Worm (Caenorhabditis elegans): ENCODE measurements around the gene gsp-1.

ce11 chrV:10721304-10721703 is 39.1 kb downstream of the gsp-1 start:
- TF ChIP-seq nhr-28 (tag; optimal IDR thresholded peaks at IDR 0.05) (no peak), nhr-2 (tag; optimal IDR thresholded peaks at IDR 0.05) (no peak), lsy-2 (tag; optimal IDR thresholded peaks at IDR 0.05) (no peak), unc-62 (GFP tag; optimal IDR thresholded peaks at IDR 0.05) (no peak), elt-3 (tag; optimal IDR thresholded peaks at IDR 0.05) (no peak), snpc-4 (tag; optimal IDR thresholded peaks at IDR 0.05) (no peak), nhr-237 (tag; optimal IDR thresholded peaks at IDR 0.05) (no peak), drap-1 (GFP tag; optimal IDR thresholded peaks at IDR 0.05) (no peak), unc-39 (tag; optimal IDR thresholded peaks at IDR 0.05) (no peak)

All from whole organism, mixed stage, embryonic.